Fruit fly (Drosophila melanogaster) whole organism, adult: ENCODE data around the gene CG9777.

ENCODE experiments used
- CG11617 ChIP-seq: fragments of 200-800 bp; sonication (Bioruptor generic); optimal IDR thresholded peaks from 2 replicates; lab custom pipeline; 2017; ENCODE audit warnings: mild to moderate bottlenecking, missing biosample characterization, missing genetic modification reagents, missing genetic modification characterization
- CG12768 ChIP-seq: fragments of 200-800 bp; sonication (Bioruptor generic); optimal IDR thresholded peaks from 2 replicates; lab custom pipeline; 2017; ENCODE audit warnings: missing biosample characterization, missing genetic modification characterization, mild to moderate bottlenecking, moderate library complexity, missing genetic modification reagents
- CG14711 ChIP-seq: fragments of 200-800 bp; sonication (Bioruptor generic); optimal IDR thresholded peaks from 2 replicates; lab custom pipeline; 2018; ENCODE audit warnings: missing biosample characterization, mild to moderate bottlenecking, missing genetic modification characterization, moderate library complexity
- CG1620 ChIP-seq: fragments of 200-800 bp; sonication (Bioruptor generic); optimal IDR thresholded peaks from 2 replicates; lab custom pipeline; 2016; ENCODE audit warnings: missing biosample characterization, missing genetic modification characterization
- CG33017 ChIP-seq: fragments of 200-800 bp; sonication (Bioruptor generic); optimal IDR thresholded peaks from 2 replicates; lab custom pipeline; 2018; ENCODE audit warnings: missing biosample characterization, mild to moderate bottlenecking, missing genetic modification characterization, moderate library complexity
- CG5204 ChIP-seq: fragments of 200-800 bp; sonication (Bioruptor generic); optimal IDR thresholded peaks from 2 replicates; lab custom pipeline; 2016; ENCODE audit warnings: missing biosample characterization, missing genetic modification characterization
- CG7045 ChIP-seq: fragments of 200-800 bp; sonication (Bioruptor generic); optimal IDR thresholded peaks from 2 replicates; lab custom pipeline; 2017; ENCODE audit warnings: missing biosample characterization, mild to moderate bottlenecking, missing genetic modification characterization
- CG7101 ChIP-seq: fragments of 200-800 bp; sonication (Bioruptor generic); optimal IDR thresholded peaks from 2 replicates; lab custom pipeline; 2018; ENCODE audit warnings: missing biosample characterization, mild to moderate bottlenecking, missing genetic modification characterization, moderate library complexity
- Clk ChIP-seq: fragments of 200-800 bp; sonication (Bioruptor generic); optimal IDR thresholded peaks from 2 replicates; lab custom pipeline; 2017; ENCODE audit warnings: missing biosample characterization, missing genetic modification characterization
- Crg-1 ChIP-seq: fragments of 200-800 bp; sonication (Bioruptor generic); optimal IDR thresholded peaks from 2 replicates; lab custom pipeline; 2016; ENCODE audit warnings: missing biosample characterization, missing genetic modification characterization
- Hr96 ChIP-seq: fragments of 200-800 bp; sonication (Bioruptor generic); optimal IDR thresholded peaks from 2 replicates; lab custom pipeline; 2016; ENCODE audit warnings: missing biosample characterization, missing genetic modification characterization
- Mnt ChIP-seq: fragments of 200-800 bp; sonication (Bioruptor generic); optimal IDR thresholded peaks from 2 replicates; lab custom pipeline; 2016; ENCODE audit warnings: missing biosample characterization, mild to moderate bottlenecking, missing genetic modification characterization
- bab1 ChIP-seq: fragments of 200-800 bp; sonication (Bioruptor generic); optimal IDR thresholded peaks from 3 replicates; lab custom pipeline; 2019; ENCODE audit warnings: missing biosample characterization, mild to moderate bottlenecking, missing genetic modification characterization, moderate library complexity
- cic ChIP-seq: fragments of 200-800 bp; sonication (Bioruptor generic); optimal IDR thresholded peaks from 2 replicates; lab custom pipeline; 2017; ENCODE audit warnings: missing biosample characterization, mild to moderate bottlenecking, missing genetic modification characterization, moderate library complexity
- cnc ChIP-seq, 2 experiments: fragments of >200 bp; optimal IDR thresholded peaks; 2 replicates each; lab custom pipeline; 2017
- kay ChIP-seq: fragments of 200-800 bp; sonication (Bioruptor generic); peaks from one replicate; lab custom pipeline; 2016; ENCODE audit warnings: missing biosample characterization, missing genetic modification characterization, borderline replicate concordance
- ovo ChIP-seq: fragments of 200-800 bp; sonication (Bioruptor generic); optimal IDR thresholded peaks from 2 replicates; lab custom pipeline; 2016; ENCODE audit warnings: missing biosample characterization, missing genetic modification characterization
- pad ChIP-seq: fragments of 200-800 bp; sonication (Bioruptor generic); optimal IDR thresholded peaks from 3 replicates; lab custom pipeline; 2017; ENCODE audit warnings: missing biosample characterization, missing genetic modification characterization, mild to moderate bottlenecking, moderate library complexity, missing genetic modification reagents
- tj ChIP-seq: fragments of 200-800 bp; sonication (Bioruptor generic); optimal IDR thresholded peaks from 3 replicates; lab custom pipeline; 2017; ENCODE audit warnings: missing biosample characterization, mild to moderate bottlenecking, missing genetic modification characterization, moderate library complexity
- toe ChIP-seq: fragments of 200-800 bp; sonication (Bioruptor generic); optimal IDR thresholded peaks from 2 replicates; lab custom pipeline; 2016; ENCODE audit warnings: missing biosample characterization, missing genetic modification characterization

The CG9777 gene

dm6 chrX:16644535-16645131 lies 12.6 kb upstream of the CG9777 start:
- TF ChIP-seq kay (GFP tag; lab: Kevin White, UChicago) (no peak), CG12768 (GFP tag; lab: Kevin White, UChicago) (no peak), Mnt (GFP tag; lab: Kevin White, UChicago) (no peak), Clk (GFP tag; lab: Kevin White, UChicago) (no peak), Crg-1 (GFP tag; lab: Kevin White, UChicago) (no peak), CG33017 (tag; lab: Kevin White, UChicago) (no peak), cnc (optimal IDR thresholded peaks at IDR 0.05; lab: Kevin White, UChicago) (no peak), tj (no peak)

- no peak for TF ChIP-seq bab1 (GFP tag; lab: Kevin White, UChicago)
Measured at dm6 chrX:16643363-16643946, 11.4 kb upstream of the CG9777 start.

DNA sequence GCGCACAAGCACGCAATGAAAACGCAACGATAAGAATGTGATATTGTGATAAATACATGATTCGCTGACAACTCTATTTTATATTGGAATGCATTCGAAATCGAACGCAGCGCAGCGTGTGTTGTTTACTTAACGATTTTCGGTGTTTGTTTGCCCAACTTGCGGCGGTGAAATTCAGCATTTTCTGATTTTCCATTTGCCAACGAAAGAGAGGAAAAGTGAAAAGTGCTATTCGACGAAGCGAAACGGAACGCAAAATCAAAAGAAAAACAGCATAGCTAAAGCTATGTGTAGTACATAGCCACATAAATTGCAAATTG lies 9.0 kb upstream of the CG9777 start:
- no peak for TF ChIP-seq CG7045 (GFP tag; lab: Kevin White, UChicago)
- peak; percentile 90 for TF ChIP-seq tj

DNA sequence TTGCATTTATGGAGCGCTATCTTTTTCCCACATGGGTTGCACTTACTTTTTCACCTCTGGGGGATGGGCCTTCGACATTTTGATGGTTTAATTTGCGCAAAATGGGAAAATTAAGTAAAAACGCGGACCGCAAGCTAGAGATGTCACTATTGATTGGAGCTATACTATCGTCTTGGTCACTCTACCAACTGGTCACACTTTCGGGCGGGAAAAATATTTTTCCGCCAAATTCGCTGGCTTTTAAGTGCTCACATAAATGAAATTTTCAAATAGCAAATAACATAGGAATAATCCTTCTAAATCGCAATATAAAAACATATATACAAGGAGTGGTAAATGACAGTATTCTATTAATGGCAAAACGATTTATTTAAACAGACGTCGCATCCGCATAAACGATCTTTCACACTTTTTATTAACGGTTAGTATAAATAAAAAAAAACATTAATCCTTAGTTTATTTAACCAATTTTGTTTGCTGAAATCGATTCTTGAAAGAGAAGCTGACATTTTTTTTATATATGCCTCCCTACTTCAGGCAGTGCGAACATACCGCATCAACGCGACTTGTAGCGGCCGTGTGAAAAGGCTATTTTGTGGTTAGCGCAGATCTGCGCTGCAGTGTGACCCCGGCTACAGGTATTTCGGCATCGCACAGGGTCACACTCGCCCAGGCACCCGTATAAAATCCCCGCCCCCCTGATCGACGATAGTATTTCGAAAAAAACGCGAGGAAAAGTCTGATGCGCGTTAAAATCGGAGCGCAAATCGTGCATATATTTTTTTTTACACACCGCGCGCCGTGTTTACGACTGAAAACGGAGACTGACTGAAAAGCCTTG lies 8.4 kb upstream of the CG9777 start, which contains the start of the genes SNRPG and mthl1:
SNRPG (minus strand) TSS at position 160 of the 841 bp plus-strand sequence.
mthl1 (plus strand) TSS at position 709 of the 841 bp plus-strand sequence.
- TF ChIP-seq CG12768 (GFP tag; lab: Kevin White, UChicago), result peak; percentile 73
- TF ChIP-seq tj, result no peak
- no peak for TF ChIP-seq cic (GFP tag; lab: Kevin White, UChicago)
- TF ChIP-seq cnc (optimal IDR thresholded peaks at IDR 0.05; lab: Kevin White, UChicago), result no peak
- TF ChIP-seq CG7101, result peak; percentile 73
- TF ChIP-seq Hr96, result no peak
- TF ChIP-seq Clk (GFP tag; lab: Kevin White, UChicago), result peak; percentile 52
- TF ChIP-seq Crg-1 (GFP tag; lab: Kevin White, UChicago), result peak; percentile 40
- peak; percentile 54 for TF ChIP-seq CG7045 (GFP tag; lab: Kevin White, UChicago)
- TF ChIP-seq kay (GFP tag; lab: Kevin White, UChicago), result no peak
- no peak for TF ChIP-seq CG33017 (tag; lab: Kevin White, UChicago)
- TF ChIP-seq CG11617 (GFP tag; lab: Kevin White, UChicago), result peak; percentile 63
- TF ChIP-seq bab1 (GFP tag; lab: Kevin White, UChicago), result peak; percentile 58
- TF ChIP-seq Mnt (GFP tag; lab: Kevin White, UChicago), result peak; percentile 71
- peak; percentile 36 for TF ChIP-seq ovo
- peak; percentile 77 for TF ChIP-seq CG1620 (GFP tag; lab: Kevin White, UChicago)
- peak; percentile 63 for TF ChIP-seq toe (GFP tag; lab: Kevin White, UChicago)
- peak; percentile 63 for TF ChIP-seq CG14711
- TF ChIP-seq pad (GFP tag; lab: Kevin White, UChicago), result peak; percentile 64
- peak; percentile 81 for TF ChIP-seq CG5204 (GFP tag; lab: Kevin White, UChicago)

- TF ChIP-seq cnc (optimal IDR thresholded peaks at IDR 0.05; lab: Kevin White, UChicago) (no peak), CG7101 (peak; percentile 94), bab1 (GFP tag; lab: Kevin White, UChicago) (peak; percentile 92), CG12768 (GFP tag; lab: Kevin White, UChicago) (peak; percentile 77), CG5204 (GFP tag; lab: Kevin White, UChicago) (peak; percentile 65), CG1620 (GFP tag; lab: Kevin White, UChicago) (peak; percentile 90), Mnt (GFP tag; lab: Kevin White, UChicago) (peak; percentile 93), tj (peak; percentile 67), toe (GFP tag; lab: Kevin White, UChicago) (peak; percentile 54), CG14711 (peak; percentile 70), cic (GFP tag; lab: Kevin White, UChicago) (no peak), CG33017 (tag; lab: Kevin White, UChicago) (peak; percentile 59), CG7045 (GFP tag; lab: Kevin White, UChicago) (peak; percentile 58), Clk (GFP tag; lab: Kevin White, UChicago) (peak; percentile 9), kay (GFP tag; lab: Kevin White, UChicago) (no peak), ovo (peak; percentile 88), CG11617 (GFP tag; lab: Kevin White, UChicago) (peak; percentile 94), pad (GFP tag; lab: Kevin White, UChicago) (peak; percentile 82), Crg-1 (GFP tag; lab: Kevin White, UChicago) (peak; percentile 88), Hr96 (peak; percentile 89)
Measured at dm6 chrX:16637594-16638485, 5.8 kb upstream of the CG9777 start, which contains the start of gene RpS19a. Gene RpS19a (plus strand): TSS chrX:16637894.
